Fruit fly (Drosophila melanogaster): ENCODE measurements around the gene ArgRS.

The ArgRS gene

dm6 chrX:15891606-15892345 is 47.8 kb upstream of the ArgRS start, which contains the start of gene shi (continued):
- TF ChIP-seq CG34422 (GFP tag; IDR thresholded peaks at IDR 0.05) (no peak; the same call in 2 of the 3 replicates), wdn (GFP tag; IDR thresholded peaks at IDR 0.05) (no peak), gcm2 (GFP tag; optimal IDR thresholded peaks at IDR 0.05) (no peak), CG17612 (GFP tag; IDR thresholded peaks at IDR 0.05) (no peak), Ets97D (GFP tag; optimal IDR thresholded peaks at IDR 0.05) (peak; percentile 69), CG33557 (GFP tag; optimal IDR thresholded peaks at IDR 0.05) (no peak), CG10366 (GFP tag; IDR thresholded peaks at IDR 0.05) (no peak), dpn (GFP tag; optimal IDR thresholded peaks at IDR 0.05) (peak; percentile 23 to 35), C15 (GFP tag; IDR thresholded peaks at IDR 0.05) (no peak), Vsx1 (GFP tag; optimal IDR thresholded peaks at IDR 0.05) (peak; percentile 20), HLH4C (GFP tag; IDR thresholded peaks at IDR 0.05; ENCODE audit: partially characterized antibody) (peak; percentile 99), Gsc (GFP tag; IDR thresholded peaks at IDR 0.05) (no peak), CG12236 (GFP tag; optimal IDR thresholded peaks at IDR 0.05) (no peak), Ptx1 (GFP tag; IDR thresholded peaks at IDR 0.05) (no peak), ken (GFP tag; IDR thresholded peaks at IDR 0.05) (no peak), gro (GFP tag; optimal IDR thresholded peaks at IDR 0.05) (peak; percentile 27), Bgb (GFP tag; IDR thresholded peaks at IDR 0.05; ENCODE audit: partially characterized antibody) (peak; percentile 99), ems (GFP tag; optimal IDR thresholded peaks at IDR 0.05) (no peak), CG16863 (GFP tag; optimal IDR thresholded peaks at IDR 0.05) (no peak), crol (GFP tag; IDR thresholded peaks at IDR 0.05) (no peak), CG1233 (GFP tag; optimal IDR thresholded peaks at IDR 0.05) (no peak), danr (GFP tag; IDR thresholded peaks at IDR 0.05) (no peak), CG15601 (tag; optimal IDR thresholded peaks at IDR 0.05) (peak; percentile 89), CG4328 (GFP tag; optimal IDR thresholded peaks at IDR 0.05) (no peak), CG6689 (GFP tag; IDR thresholded peaks at IDR 0.05) (no peak), pnt (GFP tag; optimal IDR thresholded peaks at IDR 0.05) (no peak), NC2α (GFP tag; optimal IDR thresholded peaks at IDR 0.05) (no peak), rib (GFP tag; IDR thresholded peaks at IDR 0.05) (no peak), Fer1 (GFP tag; optimal IDR thresholded peaks at IDR 0.05) (no peak), kah (GFP tag; optimal IDR thresholded peaks at IDR 0.05) (no peak), CG6813 (GFP tag; optimal IDR thresholded peaks at IDR 0.05) (no peak), bbx (GFP tag; IDR thresholded peaks at IDR 0.05; ENCODE audit: partially characterized antibody) (peak; percentile 99), CG16813 (GFP tag; IDR thresholded peaks at IDR 0.05; ENCODE audit: partially characterized antibody) (peak; percentile 98), Hsf (GFP tag; optimal IDR thresholded peaks at IDR 0.05) (no peak), dmrt99B (tag; optimal IDR thresholded peaks at IDR 0.05) (no peak), CG31365 (tag; optimal IDR thresholded peaks at IDR 0.05) (no peak), CTCF (GFP tag; optimal IDR thresholded peaks at IDR 0.05) (no peak), CG17361 (GFP tag; IDR thresholded peaks at IDR 0.05) (peak; percentile 26; the same call in 1 of the 3 replicates), maf-S (GFP tag; optimal IDR thresholded peaks at IDR 0.05) (no peak), onecut (GFP tag; IDR thresholded peaks at IDR 0.05) (peak; percentile 22), gce (GFP tag; IDR thresholded peaks at IDR 0.05) (no peak), CG2129 (GFP tag; IDR thresholded peaks at IDR 0.05; ENCODE audit: partially characterized antibody) (peak; percentile 83), zen2 (GFP tag; IDR thresholded peaks at IDR 0.05; ENCODE audit: partially characterized antibody) (peak; percentile 97; the same call in 2 of the 3 replicates), CG1602 (GFP tag; optimal IDR thresholded peaks at IDR 0.05) (no peak), Rx (GFP tag; IDR thresholded peaks at IDR 0.05) (no peak), gt (GFP tag; IDR thresholded peaks at IDR 0.05) (no peak), CG7745 (tag; optimal IDR thresholded peaks at IDR 0.05) (no peak), ranshi (GFP tag; IDR thresholded peaks at IDR 0.05) (no peak), pfk (GFP tag; optimal IDR thresholded peaks at IDR 0.05) (peak; percentile 67), Pdp1 (GFP tag; optimal IDR thresholded peaks at IDR 0.05) (peak in 1 of 2 experiments; percentile 8), sim (GFP tag; IDR thresholded peaks at IDR 0.05) (no peak)
